Fruit fly (Drosophila melanogaster) whole organism, adult: ENCODE data around the gene CG17127.

Source experiments
- CG14711 ChIP-seq: fragments of 200-800 bp; sonication (Bioruptor generic); optimal IDR thresholded peaks from 2 replicates; lab custom pipeline; 2018; ENCODE audit warnings: missing biosample characterization, mild to moderate bottlenecking, missing genetic modification characterization, moderate library complexity
- CG33017 ChIP-seq: fragments of 200-800 bp; sonication (Bioruptor generic); optimal IDR thresholded peaks from 2 replicates; lab custom pipeline; 2018; ENCODE audit warnings: missing biosample characterization, mild to moderate bottlenecking, missing genetic modification characterization, moderate library complexity
- CG5204 ChIP-seq: fragments of 200-800 bp; sonication (Bioruptor generic); optimal IDR thresholded peaks from 2 replicates; lab custom pipeline; 2016; ENCODE audit warnings: missing biosample characterization, missing genetic modification characterization
- CG7101 ChIP-seq: fragments of 200-800 bp; sonication (Bioruptor generic); optimal IDR thresholded peaks from 2 replicates; lab custom pipeline; 2018; ENCODE audit warnings: missing biosample characterization, mild to moderate bottlenecking, missing genetic modification characterization, moderate library complexity
- Clk ChIP-seq: fragments of 200-800 bp; sonication (Bioruptor generic); optimal IDR thresholded peaks from 2 replicates; lab custom pipeline; 2017; ENCODE audit warnings: missing biosample characterization, missing genetic modification characterization
- Crg-1 ChIP-seq: fragments of 200-800 bp; sonication (Bioruptor generic); optimal IDR thresholded peaks from 2 replicates; lab custom pipeline; 2016; ENCODE audit warnings: missing biosample characterization, missing genetic modification characterization
- bab1 ChIP-seq: fragments of 200-800 bp; sonication (Bioruptor generic); optimal IDR thresholded peaks from 3 replicates; lab custom pipeline; 2019; ENCODE audit warnings: missing biosample characterization, mild to moderate bottlenecking, missing genetic modification characterization, moderate library complexity
- cic ChIP-seq: fragments of 200-800 bp; sonication (Bioruptor generic); optimal IDR thresholded peaks from 2 replicates; lab custom pipeline; 2017; ENCODE audit warnings: missing biosample characterization, mild to moderate bottlenecking, missing genetic modification characterization, moderate library complexity
- cnc ChIP-seq, 2 experiments: fragments of >200 bp; optimal IDR thresholded peaks; 2 replicates each; lab custom pipeline; 2017
- kay ChIP-seq: fragments of 200-800 bp; sonication (Bioruptor generic); peaks from one replicate; lab custom pipeline; 2016; ENCODE audit warnings: missing biosample characterization, missing genetic modification characterization, borderline replicate concordance
- ovo ChIP-seq: fragments of 200-800 bp; sonication (Bioruptor generic); optimal IDR thresholded peaks from 2 replicates; lab custom pipeline; 2016; ENCODE audit warnings: missing biosample characterization, missing genetic modification characterization
- pad ChIP-seq: fragments of 200-800 bp; sonication (Bioruptor generic); optimal IDR thresholded peaks from 3 replicates; lab custom pipeline; 2017; ENCODE audit warnings: missing biosample characterization, missing genetic modification characterization, mild to moderate bottlenecking, moderate library complexity, missing genetic modification reagents
- tj ChIP-seq: fragments of 200-800 bp; sonication (Bioruptor generic); optimal IDR thresholded peaks from 3 replicates; lab custom pipeline; 2017; ENCODE audit warnings: missing biosample characterization, mild to moderate bottlenecking, missing genetic modification characterization, moderate library complexity
- toe ChIP-seq: fragments of 200-800 bp; sonication (Bioruptor generic); optimal IDR thresholded peaks from 2 replicates; lab custom pipeline; 2016; ENCODE audit warnings: missing biosample characterization, missing genetic modification characterization

DNA sequence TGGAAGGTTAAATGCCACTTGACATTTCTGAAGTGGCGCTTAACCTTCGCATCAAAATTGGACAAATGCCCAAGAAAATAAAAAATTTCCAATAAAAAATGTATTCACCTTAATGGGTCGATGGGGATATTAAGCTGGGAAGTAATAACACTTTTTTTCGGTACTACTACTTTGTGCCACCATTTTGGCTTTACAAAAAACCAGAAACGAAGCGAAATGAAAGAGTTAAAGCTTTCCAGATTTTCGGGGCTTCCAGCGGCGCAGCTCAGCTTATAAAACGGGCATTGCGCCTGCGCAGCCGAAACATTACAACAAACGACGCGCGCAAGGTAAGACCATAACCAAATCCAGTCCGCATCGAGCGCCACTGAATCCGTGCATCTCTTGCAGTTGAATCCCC lies at the start of gene CG17127:
- TF ChIP-seq CG33017 (no peak), Clk (GFP tag; lab: Kevin White, UChicago) (no peak), cnc (optimal IDR thresholded peaks at IDR 0.05; lab: Kevin White, UChicago) (no peak), CG14711 (tag; lab: Kevin White, UChicago) (no peak), CG5204 (no peak), kay (GFP tag; lab: Kevin White, UChicago) (no peak), bab1 (GFP tag; lab: Kevin White, UChicago) (no peak), ovo (GFP tag; lab: Kevin White, UChicago) (no peak), cic (GFP tag; lab: Kevin White, UChicago) (no peak), Crg-1 (GFP tag; lab: Kevin White, UChicago) (no peak), toe (GFP tag; lab: Kevin White, UChicago) (no peak), CG7101 (no peak), pad (GFP tag; lab: Kevin White, UChicago) (no peak), tj (GFP tag; lab: Kevin White, UChicago) (no peak)
